Fruit fly (Drosophila melanogaster): Measurements from ENCODE around the gene Alg10.
A peak's percentile ranks its signal among the peaks of the same experiment; 100 is the strongest.

Gene Alg10

dm6 chr3L:11135846-11136245 lies 28.9 kb upstream of the Alg10 start, which contains the start of gene IRSp53:
Gene IRSp53 (plus strand): TSS chr3L:11136049.
- no peak for TF ChIP-seq pnt (GFP tag; optimal IDR thresholded peaks at IDR 0.05)
- peak; percentile 61 for TF ChIP-seq CG15514 (GFP tag; optimal IDR thresholded peaks at IDR 0.05)
- TF ChIP-seq tna (GFP tag; IDR thresholded peaks at IDR 0.05; ENCODE audit: partially characterized antibody) = peak; percentile 38; the same call in 1 of the 2 replicates
- TF ChIP-seq ato (GFP tag; IDR thresholded peaks at IDR 0.05; ENCODE audit: partially characterized antibody) = peak; percentile 51; the same call in 1 of the 2 replicates
- no peak for TF ChIP-seq eve (GFP tag; optimal IDR thresholded peaks at IDR 0.05)
- 0 out of 2 replicates have a peak, but pooled peaks have one; percentile 5 for TF ChIP-seq Drgx (GFP tag; IDR thresholded peaks at IDR 0.05)
- TF ChIP-seq sqz (GFP tag; optimal IDR thresholded peaks at IDR 0.05) = peak; percentile 37
- no peak for TF ChIP-seq CG16779 (GFP tag; IDR thresholded peaks at IDR 0.05)
- 0 out of 2 replicates have a peak, but pooled peaks have one; percentile 17 for TF ChIP-seq Bgb (GFP tag; IDR thresholded peaks at IDR 0.05; ENCODE audit: partially characterized antibody)
- peak; percentile 31; the same call in 1 of the 2 replicates for TF ChIP-seq CG13287 (GFP tag; IDR thresholded peaks at IDR 0.05; ENCODE audit: partially characterized antibody)
- no peak for TF ChIP-seq ATbp (GFP tag; optimal IDR thresholded peaks at IDR 0.05)
- peak; percentile 21 for TF ChIP-seq gro (GFP tag; optimal IDR thresholded peaks at IDR 0.05)
- TF ChIP-seq sens (GFP tag) = peak; percentile 57
- TF ChIP-seq CG13894 (tag; optimal IDR thresholded peaks at IDR 0.05) = no peak
- TF ChIP-seq corto (GFP tag; optimal IDR thresholded peaks at IDR 0.05) = peak; percentile 0
- TF ChIP-seq CG7987 (GFP tag; optimal IDR thresholded peaks at IDR 0.05) = peak; percentile 1
- TF ChIP-seq CG11093 (GFP tag; IDR thresholded peaks at IDR 0.05) = no peak
- peak; percentile 77 for TF ChIP-seq CTCF (GFP tag; optimal IDR thresholded peaks at IDR 0.05)
- peak; percentile 79 for TF ChIP-seq Jarid2 (GFP tag; optimal IDR thresholded peaks at IDR 0.05)
- peak; percentile 11 for TF ChIP-seq caup (GFP tag; optimal IDR thresholded peaks at IDR 0.05; ENCODE audit: severe bottlenecking)

dm6 chr3L:11136349-11136748 lies 28.4 kb upstream of the Alg10 start:
- TF ChIP-seq eve (GFP tag; optimal IDR thresholded peaks at IDR 0.05) (peak in 1 of 2 experiments; percentile 62), bsh (GFP tag; optimal IDR thresholded peaks at IDR 0.05) (peak in 1 of 2 experiments; percentile 2), CG31365 (tag; optimal IDR thresholded peaks at IDR 0.05) (no peak)

- TF ChIP-seq CG17361 (GFP tag; IDR thresholded peaks at IDR 0.05) (no peak), Drgx (GFP tag; IDR thresholded peaks at IDR 0.05) (0 out of 2 replicates have a peak, but pooled peaks have one; percentile 17), crol (GFP tag; IDR thresholded peaks at IDR 0.05) (peak; percentile 78), bbx (GFP tag; IDR thresholded peaks at IDR 0.05; ENCODE audit: partially characterized antibody) (0 out of 2 replicates have a peak, but pooled peaks have one; percentile 17)
Observed at dm6 chr3L:11138862-11139261, 25.9 kb upstream of the Alg10 start.

- TF ChIP-seq CG13894 (tag; optimal IDR thresholded peaks at IDR 0.05) = peak; percentile 85
- no peak for TF ChIP-seq ab (GFP tag; optimal IDR thresholded peaks at IDR 0.05)
- no peak for TF ChIP-seq CG9437 (GFP tag; optimal IDR thresholded peaks at IDR 0.05)
- peak; percentile 92 for TF ChIP-seq sd (tag; optimal IDR thresholded peaks at IDR 0.05)
- TF ChIP-seq CG7556 (GFP tag; optimal IDR thresholded peaks at IDR 0.05) = no peak
- no peak for TF ChIP-seq Ptx1 (GFP tag; IDR thresholded peaks at IDR 0.05)
- TF ChIP-seq tin (GFP tag; optimal IDR thresholded peaks at IDR 0.05) = no peak
- no peak for TF ChIP-seq stwl (tag; optimal IDR thresholded peaks at IDR 0.05)
- TF ChIP-seq bowl (GFP tag; IDR thresholded peaks at IDR 0.05) = 0 out of 2 replicates have a peak, but pooled peaks have one; percentile 10
- TF ChIP-seq CG6683 (GFP tag; optimal IDR thresholded peaks at IDR 0.05) = no peak
- TF ChIP-seq CG6791 (GFP tag; IDR thresholded peaks at IDR 0.05; ENCODE audit: partially characterized antibody) = no peak
Observed at dm6 chr3L:11145065-11145464, 19.7 kb upstream of the Alg10 start.

Measured in whole organism, embryonic.